Worm (Caenorhabditis elegans): ENCODE measurements around the gene K07F5.15.
A peak's percentile ranks its signal among the peaks of the same experiment; 100 is the strongest.

Gene K07F5.15

DNA sequence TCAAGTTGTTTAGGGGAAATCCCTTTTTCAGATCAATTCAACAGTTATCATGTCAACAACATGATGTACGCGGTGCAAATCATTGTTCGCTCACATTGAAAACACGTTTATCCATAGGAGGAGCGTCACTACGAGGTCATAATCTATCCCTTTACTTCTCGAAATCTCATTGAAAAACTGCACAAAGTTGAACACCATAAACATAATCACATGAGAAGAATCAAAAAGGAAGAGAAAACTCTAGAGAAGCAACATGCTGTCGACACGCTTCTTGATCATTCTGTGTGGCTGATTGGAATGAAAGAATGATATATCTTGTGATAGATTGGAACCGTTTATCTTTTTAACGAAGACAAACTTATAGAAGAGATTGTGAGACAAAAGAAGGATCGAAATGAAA is 3.0 kb downstream of the K07F5.15 start (continued):
- TF ChIP-seq ama-1 (optimal IDR thresholded peaks at IDR 0.05), result no peak
- TF ChIP-seq ama-1 (GFP tag; optimal IDR thresholded peaks at IDR 0.05), result no peak
- TF ChIP-seq aptf-3 (GFP tag; IDR thresholded peaks at IDR 0.05), result no peak
- no peak for TF ChIP-seq F10E7.11 (tag; optimal IDR thresholded peaks at IDR 0.05)
- TF ChIP-seq lin-26 (GFP tag; IDR thresholded peaks at IDR 0.05), result peak; percentile 48; the same call in 1 of the 2 replicates
- TF ChIP-seq egl-18 (GFP tag; IDR thresholded peaks at IDR 0.05), result no peak
- no peak for TF ChIP-seq ceh-100 (GFP tag; IDR thresholded peaks at IDR 0.05)
- TF ChIP-seq pha-4 (tag; optimal IDR thresholded peaks at IDR 0.05), result no peak
- no peak for TF ChIP-seq nfyb-1 (GFP tag; IDR thresholded peaks at IDR 0.05)
- no peak for TF ChIP-seq unc-62 (GFP tag; optimal IDR thresholded peaks at IDR 0.05)
- no peak for TF ChIP-seq sptf-2 (GFP tag; optimal IDR thresholded peaks at IDR 0.05)
- TF ChIP-seq tlf-1 (GFP tag; optimal IDR thresholded peaks at IDR 0.05), result no peak
- no peak for TF ChIP-seq Y53G8AR.9 (GFP tag; conservative IDR thresholded peaks at IDR 0.05)
- peak; percentile 3 for TF ChIP-seq nhr-80 (tag; optimal IDR thresholded peaks at IDR 0.05)
- no peak for TF ChIP-seq madf-6 (GFP tag; IDR thresholded peaks at IDR 0.05)
- TF ChIP-seq zfh-2 (GFP tag; conservative IDR thresholded peaks at IDR 0.05), result no peak
- no peak for TF ChIP-seq lsy-27 (tag; optimal IDR thresholded peaks at IDR 0.05; ENCODE audit: borderline replicate concordance, insufficient read depth)
- TF ChIP-seq hlh-26 (GFP tag; conservative IDR thresholded peaks at IDR 0.05), result no peak
- TF ChIP-seq cebp-1 (GFP tag; IDR thresholded peaks at IDR 0.05), result no peak
- TF ChIP-seq cebp-1 (tag; optimal IDR thresholded peaks at IDR 0.05), result peak; percentile 27
- no peak for TF ChIP-seq madf-10 (tag; optimal IDR thresholded peaks at IDR 0.05)
- no peak for TF ChIP-seq attf-6 (GFP tag; IDR thresholded peaks at IDR 0.05)
- 0 out of 2 replicates have a peak, but pooled peaks have one; percentile 19 for TF ChIP-seq C06A6.2 (GFP tag; conservative IDR thresholded peaks at IDR 0.05)
- no peak for TF ChIP-seq F37B4.10 (GFP tag; IDR thresholded peaks at IDR 0.05)
- no peak for TF ChIP-seq lin-35 (GFP tag; optimal IDR thresholded peaks at IDR 0.05)
- no peak for TF ChIP-seq B0336.3 (GFP tag; IDR thresholded peaks at IDR 0.05)
- no peak for TF ChIP-seq nhr-179 (tag; optimal IDR thresholded peaks at IDR 0.05)
- TF ChIP-seq efl-1 (GFP tag; optimal IDR thresholded peaks at IDR 0.05), result no peak
- TF ChIP-seq dpff-1 (tag; optimal IDR thresholded peaks at IDR 0.05), result no peak
- no peak for TF ChIP-seq mel-28 (tag; optimal IDR thresholded peaks at IDR 0.05; ENCODE audit: borderline replicate concordance)
- TF ChIP-seq xnd-1 (tag; optimal IDR thresholded peaks at IDR 0.05), result no peak
- no peak for TF ChIP-seq mes-4 (tag; optimal IDR thresholded peaks at IDR 0.05)
- no peak for TF ChIP-seq snpc-3.4 (tag; optimal IDR thresholded peaks at IDR 0.05)
- TF ChIP-seq him-1 (tag; optimal IDR thresholded peaks at IDR 0.05), result no peak
- no peak for TF ChIP-seq bed-2 (GFP tag; IDR thresholded peaks at IDR 0.05)
- TF ChIP-seq ztf-28 (GFP tag; IDR thresholded peaks at IDR 0.05), result no peak
- TF ChIP-seq unc-130 (GFP tag; optimal IDR thresholded peaks at IDR 0.05), result no peak
- peak; percentile 6 for TF ChIP-seq ceh-27 (GFP tag; optimal IDR thresholded peaks at IDR 0.05)
- TF ChIP-seq fkh-3 (tag; optimal IDR thresholded peaks at IDR 0.05), result no peak
- no peak for TF ChIP-seq hmg-20 (GFP tag; IDR thresholded peaks at IDR 0.05)
- TF ChIP-seq somi-1 (GFP tag; optimal IDR thresholded peaks at IDR 0.05), result peak; percentile 96
- TF ChIP-seq rpc-1 (optimal IDR thresholded peaks at IDR 0.05), result no peak
- TF ChIP-seq rpc-1 (tag; optimal IDR thresholded peaks at IDR 0.05), result no peak
- no peak for TF ChIP-seq rcor-1 (GFP tag; IDR thresholded peaks at IDR 0.05)
- TF ChIP-seq aptf-2 (GFP tag; conservative IDR thresholded peaks at IDR 0.05), result no peak
- no peak for TF ChIP-seq B0261.1 (tag; optimal IDR thresholded peaks at IDR 0.05)
- no peak for TF ChIP-seq lin-54 (GFP tag; optimal IDR thresholded peaks at IDR 0.05)
- TF ChIP-seq hlh-12 (tag; optimal IDR thresholded peaks at IDR 0.05), result no peak
- peak; percentile 76 for TF ChIP-seq hsf-1 (GFP tag; IDR thresholded peaks at IDR 0.05)
- TF ChIP-seq K12H6.12 (tag; optimal IDR thresholded peaks at IDR 0.05), result no peak
- peak; percentile 75; the same call in 1 of the 2 replicates for TF ChIP-seq K11D2.4 (GFP tag; IDR thresholded peaks at IDR 0.05)
